Fruit fly (Drosophila melanogaster): ENCODE measurements around the gene CG34427.

DNA sequence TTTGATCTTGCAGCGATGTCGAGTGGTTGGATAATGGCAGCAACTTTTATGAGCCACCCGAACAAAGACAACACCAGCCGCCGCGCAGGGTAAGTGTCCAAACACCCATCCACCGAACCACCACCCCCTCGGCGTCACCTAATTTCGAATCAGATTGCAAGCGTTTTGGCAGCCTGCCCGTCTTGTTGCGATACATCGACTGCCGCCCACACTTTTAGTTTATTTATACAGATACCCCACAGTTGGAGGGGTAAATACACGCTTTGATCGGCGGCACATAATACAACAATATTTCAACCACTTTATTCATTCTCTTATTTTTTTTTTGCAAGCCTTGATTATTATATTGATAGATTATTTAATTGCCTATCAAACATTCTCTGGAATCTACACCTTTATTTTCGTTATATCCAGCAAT lies 41.5 kb upstream of the CG34427 start:
- TF ChIP-seq fd85E (GFP tag; optimal IDR thresholded peaks at IDR 0.05) (no peak), eg (GFP tag; IDR thresholded peaks at IDR 0.05) (peak; percentile 53; the same call in 2 of the 3 replicates), CG32006 (GFP tag; optimal IDR thresholded peaks at IDR 0.05) (peak; percentile 48), CG34406 (GFP tag; optimal IDR thresholded peaks at IDR 0.05) (peak; percentile 59), Hr39 (GFP tag; optimal IDR thresholded peaks at IDR 0.05) (peak; percentile 62)
